Worm (Caenorhabditis elegans) whole organism, L1 larva: Measurements from ENCODE around the gene pigs-1.

Experiments
- elt-2 ChIP-seq: sonication (generic microtip); optimal IDR thresholded peaks from 2 replicates; lab custom pipeline; 2016; ENCODE audit warnings: missing genetic modification characterization, mild to moderate bottlenecking, inconsistent platforms, missing compliant biosample characterization, missing genetic modification reagents
- lir-3 ChIP-seq: sonication (generic microtip); optimal IDR thresholded peaks from 2 replicates; lab custom pipeline; 2016; ENCODE audit warnings: mild to moderate bottlenecking, missing genetic modification characterization, moderate library complexity, missing compliant biosample characterization; ENCODE audit not compliant: poor library complexity

ce11 chrIV:10157034-10157433 lies 8.2 kb upstream of the pigs-1 start:
- TF ChIP-seq elt-2 (tag; lab: Kevin White, UChicago), result no peak
- no peak for TF ChIP-seq lir-3
